Fruit fly (Drosophila melanogaster): ENCODE results near the gene side-IV.

dm6 chr3R:13404841-13405441 lies 45.4 kb upstream of the side-IV start, which contains the start of gene yellow-e3:
- TF ChIP-seq sage (GFP tag; optimal IDR thresholded peaks at IDR 0.05) (no peak), br (GFP tag; optimal IDR thresholded peaks at IDR 0.05) (no peak)

Measured in whole organism, wandering third instar larva.